Fruit fly (Drosophila melanogaster) whole organism, embryonic: ENCODE data around the gene COX7B.
A peak's percentile ranks its signal among the peaks of the same experiment; 100 is the strongest.

Experiments used
- Atf-2 ChIP-seq: fragments of 200-800 bp; sonication (Bioruptor generic); optimal IDR thresholded peaks from 2 replicates; lab custom pipeline; 2016; ENCODE audit warnings: missing biosample characterization, missing genetic modification characterization
- CG10267 ChIP-seq: fragments of 200-800 bp; sonication (Bioruptor generic); optimal IDR thresholded peaks from 2 replicates; lab custom pipeline; 2018; ENCODE audit warnings: missing biosample characterization, mild to moderate bottlenecking, missing genetic modification characterization, moderate library complexity
- CG10366 ChIP-seq: fragments of 200-800 bp; sonication (Bioruptor generic); IDR thresholded peaks from 2 replicates; pipeline ENCODE4 v1.3.6; 2022; ENCODE audit warnings: missing biosample characterization, missing genetic modification characterization
- CG11695 ChIP-seq: fragments of 200-800 bp; sonication (Bioruptor generic); IDR thresholded peaks from 3 replicates; pipeline ENCODE4 v1.3.6; 2022; ENCODE audit warnings: missing biosample characterization, missing genetic modification characterization
- CG12071 ChIP-seq: fragments of 200-800 bp; sonication (Bioruptor generic); optimal IDR thresholded peaks from 3 replicates; lab custom pipeline; 2018; ENCODE audit warnings: missing biosample characterization, mild to moderate bottlenecking, missing genetic modification characterization
- CG13894 ChIP-seq: fragments of 200-800 bp; sonication (Bioruptor generic); optimal IDR thresholded peaks from 3 replicates; lab custom pipeline; 2018; ENCODE audit warnings: missing biosample characterization, mild to moderate bottlenecking, missing genetic modification characterization, moderate library complexity
- CG14667 ChIP-seq: fragments of 200-800 bp; sonication (Bioruptor generic); IDR thresholded peaks from 2 replicates; pipeline ENCODE4 v1.3.6; 2022; ENCODE audit warnings: missing biosample characterization, missing genetic modification characterization
- CG15269 ChIP-seq: fragments of 200-800 bp; sonication (Bioruptor generic); optimal IDR thresholded peaks from 2 replicates; lab custom pipeline; 2018; ENCODE audit warnings: missing biosample characterization, mild to moderate bottlenecking, missing genetic modification characterization, moderate library complexity
- CG15479 ChIP-seq: fragments of 200-800 bp; sonication (Bioruptor generic); optimal IDR thresholded peaks from 3 replicates; lab custom pipeline; 2019; ENCODE audit warnings: missing biosample characterization, mild to moderate bottlenecking, missing genetic modification characterization, moderate library complexity
- CG15601 ChIP-seq: fragments of 200-800 bp; sonication (Bioruptor generic); optimal IDR thresholded peaks from 3 replicates; lab custom pipeline; 2019; ENCODE audit warnings: missing biosample characterization, mild to moderate bottlenecking, missing genetic modification characterization, moderate library complexity
- CG16863 ChIP-seq: fragments of 200-800 bp; sonication (Bioruptor generic); optimal IDR thresholded peaks from 3 replicates; lab custom pipeline; 2016; ENCODE audit warnings: missing biosample characterization, missing genetic modification characterization
- CG30403 ChIP-seq: fragments of 200-800 bp; sonication (Bioruptor generic); optimal IDR thresholded peaks from 3 replicates; lab custom pipeline; 2016; ENCODE audit warnings: missing biosample characterization, missing genetic modification characterization
- CG3847 ChIP-seq: fragments of 200-800 bp; sonication (Bioruptor generic); IDR thresholded peaks from 2 replicates; pipeline ENCODE4 v1.3.6; 2022; ENCODE audit warnings: missing biosample characterization, missing genetic modification characterization
- CG4404 ChIP-seq: fragments of 200-800 bp; sonication (Bioruptor generic); IDR thresholded peaks from 2 replicates; pipeline ENCODE4 v1.3.6; 2022; ENCODE audit warnings: missing biosample characterization, missing genetic modification characterization
- CG6254 ChIP-seq: fragments of 200-800 bp; sonication (Bioruptor generic); optimal IDR thresholded peaks from 3 replicates; lab custom pipeline; 2017; ENCODE audit warnings: mild to moderate bottlenecking, missing biosample characterization, missing genetic modification reagents, missing genetic modification characterization
- CG7556 ChIP-seq: fragments of 200-800 bp; sonication (Bioruptor generic); optimal IDR thresholded peaks from 2 replicates; lab custom pipeline; 2017; ENCODE audit warnings: missing biosample characterization, mild to moderate bottlenecking, missing genetic modification characterization
- CG8089 ChIP-seq: fragments of 200-800 bp; sonication (Bioruptor generic); optimal IDR thresholded peaks from 3 replicates; lab custom pipeline; 2016; ENCODE audit warnings: missing biosample characterization, missing genetic modification characterization
- CG9215 ChIP-seq: fragments of 200-800 bp; sonication (Bioruptor generic); IDR thresholded peaks from 2 replicates; pipeline ENCODE4 v1.3.6; 2022; ENCODE audit warnings: missing biosample characterization, missing genetic modification characterization
- Camta ChIP-seq: fragments of 200-800 bp; sonication (Bioruptor generic); optimal IDR thresholded peaks from 2 replicates; lab custom pipeline; 2016; ENCODE audit warnings: missing biosample characterization, missing genetic modification characterization
- E2f2 ChIP-seq: fragments of 200-800 bp; sonication (Bioruptor generic); IDR thresholded peaks from 2 replicates; pipeline ENCODE4 v1.3.6; 2022; ENCODE audit warnings: missing biosample characterization, missing genetic modification characterization
- HmgD ChIP-seq: fragments of 200-800 bp; sonication (Bioruptor generic); optimal IDR thresholded peaks from 3 replicates; lab custom pipeline; 2016; ENCODE audit warnings: missing biosample characterization, missing genetic modification characterization
- HmgZ ChIP-seq: fragments of 200-800 bp; sonication (Bioruptor generic); optimal IDR thresholded peaks from 2 replicates; lab custom pipeline; 2018; ENCODE audit warnings: missing biosample characterization, mild to moderate bottlenecking, missing genetic modification characterization
- Lim3 ChIP-seq: fragments of 200-800 bp; sonication (Bioruptor generic); IDR thresholded peaks from 2 replicates; pipeline ENCODE4 v1.3.6; 2022; ENCODE audit warnings: missing biosample characterization, missing genetic modification characterization
- MBD-R2 ChIP-seq: fragments of 200-800 bp; sonication (Bioruptor generic); IDR thresholded peaks from 2 replicates; pipeline ENCODE4 v1.3.6; 2022; ENCODE audit warnings: missing biosample characterization, missing genetic modification characterization
- Max ChIP-seq: fragments of 200-800 bp; sonication (Bioruptor generic); optimal IDR thresholded peaks from 2 replicates; lab custom pipeline; 2016; ENCODE audit warnings: missing biosample characterization, mild to moderate bottlenecking, missing genetic modification characterization
- Meics ChIP-seq: fragments of 200-800 bp; sonication (Bioruptor generic); optimal IDR thresholded peaks from 2 replicates; lab custom pipeline; 2017; ENCODE audit warnings: missing biosample characterization, mild to moderate bottlenecking, missing genetic modification characterization
- NC2β ChIP-seq: fragments of 200-800 bp; sonication (Bioruptor generic); optimal IDR thresholded peaks from 2 replicates; lab custom pipeline; 2016; ENCODE audit warnings: missing biosample characterization, missing genetic modification characterization
- NFAT ChIP-seq: fragments of 200-800 bp; sonication (Bioruptor generic); IDR thresholded peaks from 2 replicates; pipeline ENCODE4 v1.3.6; 2022; ENCODE audit warnings: missing biosample characterization, missing genetic modification characterization
- Spps ChIP-seq: fragments of 200-800 bp; sonication (Bioruptor generic); optimal IDR thresholded peaks from 2 replicates; lab custom pipeline; 2018; ENCODE audit warnings: missing biosample characterization, mild to moderate bottlenecking, missing genetic modification characterization
- Sry-β ChIP-seq: fragments of 200-800 bp; sonication (Bioruptor generic); optimal IDR thresholded peaks from 2 replicates; lab custom pipeline; 2018; ENCODE audit warnings: missing biosample characterization, mild to moderate bottlenecking, missing genetic modification characterization, moderate library complexity
- Ssrp ChIP-seq: fragments of 200-800 bp; sonication (Bioruptor generic); optimal IDR thresholded peaks from 2 replicates; lab custom pipeline; 2018; ENCODE audit warnings: missing biosample characterization, mild to moderate bottlenecking, missing genetic modification characterization, moderate library complexity
- TFAM ChIP-seq: fragments of 200-800 bp; sonication (Bioruptor generic); optimal IDR thresholded peaks from 2 replicates; lab custom pipeline; 2017; ENCODE audit warnings: missing biosample characterization, missing genetic modification characterization, inconsistent platforms
- croc ChIP-seq: fragments of 200-800 bp; sonication (Bioruptor generic); conservative IDR thresholded peaks from 3 replicates; pipeline ENCODE4 v1.3.6; 2022; ENCODE audit warnings: missing biosample characterization, missing genetic modification characterization
- eve ChIP-seq, 2 experiments: fragments of >200 bp; optimal IDR thresholded peaks; 2 replicates each; lab custom pipeline; 2017; ENCODE audit warnings: missing biosample characterization in 2 of 2, missing genetic modification characterization in 2 of 2
- hkb ChIP-seq, 2 experiments: fragments of 200-800 bp in 1 of 2; fragments of >200 bp in 1 of 2; sonication (Bioruptor generic) in 1 of 2; IDR thresholded peaks in 1 of 2; optimal IDR thresholded peaks in 1 of 2; 2 replicates each; pipeline versions ENCODE4 v1.3.6 to Lab custom; 2017 to 2022; ENCODE audit warnings: missing biosample characterization in 1 of 2, missing genetic modification characterization in 1 of 2
- jing ChIP-seq: fragments of 200-800 bp; sonication (Bioruptor generic); optimal IDR thresholded peaks from 2 replicates; lab custom pipeline; 2018; ENCODE audit warnings: missing biosample characterization, mild to moderate bottlenecking, missing genetic modification characterization
- klu ChIP-seq: fragments of 200-800 bp; sonication (Bioruptor generic); IDR thresholded peaks from 2 replicates; pipeline ENCODE4 v1.3.6; 2022; ENCODE audit warnings: missing biosample characterization, missing genetic modification characterization
- onecut ChIP-seq: fragments of 200-800 bp; sonication (Bioruptor generic); IDR thresholded peaks from 2 replicates; pipeline ENCODE4 v1.3.6; 2022; ENCODE audit warnings: missing biosample characterization, missing genetic modification characterization
- p53 ChIP-seq: fragments of 200-800 bp; sonication (Bioruptor generic); optimal IDR thresholded peaks from 2 replicates; lab custom pipeline; 2016; ENCODE audit warnings: missing biosample characterization, missing genetic modification characterization
- pfk ChIP-seq: fragments of 200-800 bp; sonication (Bioruptor generic); optimal IDR thresholded peaks from 2 replicates; lab custom pipeline; 2018; ENCODE audit warnings: missing biosample characterization, mild to moderate bottlenecking, missing genetic modification characterization, moderate library complexity
- pzg ChIP-seq: fragments of 200-800 bp; sonication (Bioruptor generic); optimal IDR thresholded peaks from 3 replicates; lab custom pipeline; 2018; ENCODE audit warnings: missing biosample characterization, mild to moderate bottlenecking, missing genetic modification characterization, moderate library complexity
- run ChIP-seq: fragments of 200-800 bp; sonication (Bioruptor generic); optimal IDR thresholded peaks from 3 replicates; lab custom pipeline; 2018; ENCODE audit warnings: missing biosample characterization, mild to moderate bottlenecking, missing genetic modification characterization
- sc ChIP-seq, 3 experiments: fragments of >200 bp in 2 of 3; fragments of 200-800 bp in 1 of 3; sonication (Bioruptor generic) in 1 of 3; optimal IDR thresholded peaks; 2 replicates in 2 of 3; 3 replicates in 1 of 3; lab custom pipeline; 2017; ENCODE audit warnings: mild to moderate bottlenecking in 1 of 3, missing biosample characterization in 1 of 3, missing genetic modification characterization in 1 of 3, missing genetic modification reagents in 1 of 3
- sens-2 ChIP-seq: fragments of 200-800 bp; sonication (Bioruptor generic); IDR thresholded peaks from 2 replicates; pipeline ENCODE4 v1.3.6; 2022; ENCODE audit warnings: missing biosample characterization, missing genetic modification characterization
- sima ChIP-seq: fragments of 200-800 bp; sonication (Bioruptor generic); optimal IDR thresholded peaks from 2 replicates; lab custom pipeline; 2016; ENCODE audit warnings: missing biosample characterization, missing genetic modification characterization
- ssp ChIP-seq: fragments of 200-800 bp; sonication (Bioruptor generic); IDR thresholded peaks from 2 replicates; pipeline ENCODE4 v1.3.6; 2022; ENCODE audit warnings: missing biosample characterization, missing genetic modification characterization
- toy ChIP-seq: fragments of 200-800 bp; sonication (Bioruptor generic); IDR thresholded peaks from 2 replicates; pipeline ENCODE4 v1.3.6; 2022; ENCODE audit warnings: missing biosample characterization, missing genetic modification characterization
- usp ChIP-seq: fragments of >200 bp; optimal IDR thresholded peaks from 2 replicates; lab custom pipeline; 2017; ENCODE audit warnings: missing biosample characterization, missing genetic modification characterization
- vfl ChIP-seq: fragments of 200-800 bp; sonication (Bioruptor generic); optimal IDR thresholded peaks from 2 replicates; lab custom pipeline; 2016; ENCODE audit warnings: missing biosample characterization, missing genetic modification characterization

The COX7B gene

dm6 chr3L:17404646-17405045 is 20.6 kb upstream of the COX7B start (continued):
- TF ChIP-seq E2f2 = no peak
- no peak for TF ChIP-seq CG3847 (GFP tag; lab: Robert Waterston, UW)
- TF ChIP-seq pfk (GFP tag; lab: Kevin White, UChicago) = no peak
- TF ChIP-seq hkb (optimal IDR thresholded peaks at IDR 0.05; lab: Kevin White, UChicago) = no peak
- TF ChIP-seq hkb (GFP tag; IDR thresholded peaks at IDR 0.05; lab: Robert Waterston, UW) = peak; percentile 15; the same call in 1 of the 2 replicates
- peak; percentile 9 for TF ChIP-seq CG10267 (tag; lab: Kevin White, UChicago)
- TF ChIP-seq p53 (GFP tag; lab: Kevin White, UChicago) = no peak
- TF ChIP-seq Atf-2 (GFP tag; lab: Kevin White, UChicago) = no peak
- no peak for TF ChIP-seq CG14667
- no peak for TF ChIP-seq sc (optimal IDR thresholded peaks at IDR 0.05; lab: Kevin White, UChicago)
- no peak for TF ChIP-seq sc (GFP tag; optimal IDR thresholded peaks at IDR 0.05; lab: Kevin White, UChicago)
- TF ChIP-seq vfl = no peak
- no peak for TF ChIP-seq CG15479
- TF ChIP-seq toy = no peak
- TF ChIP-seq CG6254 (GFP tag; lab: Kevin White, UChicago) = peak; percentile 66
- no peak for TF ChIP-seq MBD-R2 (GFP tag; lab: Robert Waterston, UW)
- TF ChIP-seq Camta = peak; percentile 10
- TF ChIP-seq CG30403 (GFP tag; lab: Kevin White, UChicago) = peak; percentile 45
- no peak for TF ChIP-seq CG4404 (GFP tag; lab: Robert Waterston, UW)
- peak; percentile 48 for TF ChIP-seq Ssrp (tag; lab: Kevin White, UChicago)
- TF ChIP-seq Max (GFP tag; lab: Kevin White, UChicago) = peak; percentile 16
- TF ChIP-seq ssp (GFP tag; lab: Robert Waterston, UW) = no peak
- no peak for TF ChIP-seq jing (GFP tag; lab: Kevin White, UChicago)
- TF ChIP-seq onecut (GFP tag; lab: Robert Waterston, UW) = no peak
- no peak for TF ChIP-seq eve (GFP tag; optimal IDR thresholded peaks at IDR 0.05; lab: Kevin White, UChicago)
- TF ChIP-seq CG11695 (GFP tag; lab: Robert Waterston, UW) = no peak
- no peak for TF ChIP-seq croc (GFP tag; lab: Robert Waterston, UW)
- TF ChIP-seq klu = no peak
- no peak for TF ChIP-seq CG9215 (GFP tag; lab: Robert Waterston, UW)
- TF ChIP-seq NC2β (GFP tag; lab: Kevin White, UChicago) = no peak
- no peak for TF ChIP-seq sens-2 (GFP tag; lab: Robert Waterston, UW)
- peak; percentile 52 for TF ChIP-seq CG7556 (GFP tag; lab: Kevin White, UChicago)
- no peak for TF ChIP-seq CG8089 (GFP tag; lab: Kevin White, UChicago)
- no peak for TF ChIP-seq usp (GFP tag; lab: Kevin White, UChicago)
- TF ChIP-seq HmgD = no peak
- TF ChIP-seq Meics (GFP tag; lab: Kevin White, UChicago) = peak; percentile 29
- TF ChIP-seq HmgZ (tag; lab: Kevin White, UChicago) = no peak
- no peak for TF ChIP-seq CG13894 (tag; lab: Kevin White, UChicago)
- TF ChIP-seq Sry-β (GFP tag; lab: Kevin White, UChicago) = no peak
- no peak for TF ChIP-seq Lim3 (GFP tag; lab: Robert Waterston, UW)
- no peak for TF ChIP-seq NFAT (GFP tag; lab: Robert Waterston, UW)
- no peak for TF ChIP-seq sima (GFP tag; lab: Kevin White, UChicago)
- no peak for TF ChIP-seq pzg (GFP tag; lab: Kevin White, UChicago)
- TF ChIP-seq CG16863 (GFP tag; lab: Kevin White, UChicago) = peak; percentile 24
- TF ChIP-seq CG10366 (GFP tag; lab: Robert Waterston, UW) = peak; percentile 33
- TF ChIP-seq TFAM (GFP tag; lab: Kevin White, UChicago) = no peak
- TF ChIP-seq Spps (tag; lab: Kevin White, UChicago) = no peak
- peak; percentile 41 for TF ChIP-seq CG15601 (tag; lab: Kevin White, UChicago)
- peak; percentile 54 for TF ChIP-seq CG15269 (tag; lab: Kevin White, UChicago)
- TF ChIP-seq run (tag; lab: Kevin White, UChicago) = no peak
- no peak for TF ChIP-seq CG12071
